Worm (Caenorhabditis elegans): ENCODE results near the gene cpna-5.

DNA sequence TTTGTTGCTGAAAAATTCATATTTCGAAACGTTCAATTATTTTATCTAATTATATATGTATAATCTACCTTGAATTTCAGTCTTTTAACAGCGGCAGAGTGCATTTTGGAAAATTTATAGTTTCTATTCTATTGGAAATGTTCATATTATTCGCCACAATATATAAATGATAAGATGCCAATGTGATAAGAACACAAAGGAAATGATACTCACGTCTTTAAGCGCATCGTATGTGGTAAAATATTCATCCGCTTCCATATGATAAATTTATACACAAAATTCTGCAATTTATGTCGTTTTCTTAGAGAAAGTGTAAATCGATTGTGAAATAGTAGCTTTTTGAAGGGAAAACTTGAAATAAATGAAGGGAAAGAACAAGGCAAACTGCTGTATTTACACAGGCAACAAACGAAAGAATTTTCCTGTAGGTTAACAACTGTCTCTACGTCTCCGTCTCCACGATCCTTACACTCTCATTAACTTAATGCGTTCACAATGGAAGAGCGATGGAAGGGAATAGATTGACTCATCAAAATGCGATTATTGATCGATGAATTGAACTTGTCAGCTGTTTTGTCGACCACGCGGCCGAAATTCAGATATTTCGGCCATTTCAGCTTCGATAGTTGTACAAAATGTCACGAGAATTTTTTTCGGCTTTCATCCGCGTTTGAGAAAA is 56.2 kb downstream of the cpna-5 start, which contains the start of gene alfa-1:
- no peak for TF ChIP-seq snpc-4 (tag; optimal IDR thresholded peaks at IDR 0.05)
- TF ChIP-seq daf-8 (GFP tag; IDR thresholded peaks at IDR 0.05), result no peak
- TF ChIP-seq nhr-10 (tag; optimal IDR thresholded peaks at IDR 0.05), result no peak
- TF ChIP-seq nhr-11 (tag; optimal IDR thresholded peaks at IDR 0.05), result no peak
- TF ChIP-seq egl-27 (tag; optimal IDR thresholded peaks at IDR 0.05), result no peak
- TF ChIP-seq zag-1 (tag; optimal IDR thresholded peaks at IDR 0.05), result no peak
- no peak for TF ChIP-seq nhr-102 (tag; optimal IDR thresholded peaks at IDR 0.05)
- no peak for TF ChIP-seq pha-4 (GFP tag; IDR thresholded peaks at IDR 0.05)
- peak; percentile 59 for TF ChIP-seq pha-4 (tag; optimal IDR thresholded peaks at IDR 0.05)
- TF ChIP-seq ztf-11 (tag; optimal IDR thresholded peaks at IDR 0.05), result no peak
- TF ChIP-seq zfp-3 (GFP tag; conservative IDR thresholded peaks at IDR 0.05), result no peak
- no peak for TF ChIP-seq jun-1 (tag; optimal IDR thresholded peaks at IDR 0.05)
- TF ChIP-seq fos-1 (tag; optimal IDR thresholded peaks at IDR 0.05), result no peak
- TF ChIP-seq zip-2 (tag; optimal IDR thresholded peaks at IDR 0.05), result no peak
